Fruit fly (Drosophila melanogaster): Measurements from ENCODE around the gene CG34451.

The CG34451 gene

dm6 chr3L:15639978-15640377 is 51.9 kb downstream of the CG34451 start:
- TF ChIP-seq EcR (GFP tag; optimal IDR thresholded peaks at IDR 0.05): no peak
- no peak for TF ChIP-seq CG9948 (tag; optimal IDR thresholded peaks at IDR 0.05)

- TF ChIP-seq CG9948 (tag; optimal IDR thresholded peaks at IDR 0.05) (no peak), EcR (GFP tag; optimal IDR thresholded peaks at IDR 0.05) (no peak), CG14655 (GFP tag; optimal IDR thresholded peaks at IDR 0.05) (no peak), D1 (tag; optimal IDR thresholded peaks at IDR 0.05) (no peak), CG32121 (GFP tag; IDR thresholded peaks at IDR 0.05) (no peak), Ets98B (GFP tag; IDR thresholded peaks at IDR 0.05) (no peak), fd96Ca (GFP tag; IDR thresholded peaks at IDR 0.05) (no peak), CG8159 (tag; optimal IDR thresholded peaks at IDR 0.05) (no peak), Pif1B (GFP tag; optimal IDR thresholded peaks at IDR 0.05) (no peak), CG12605 (GFP tag; IDR thresholded peaks at IDR 0.05) (no peak), Snoo (tag; optimal IDR thresholded peaks at IDR 0.05) (no peak), CG13204 (GFP tag; optimal IDR thresholded peaks at IDR 0.05) (no peak), CG10348 (GFP tag; IDR thresholded peaks at IDR 0.05) (no peak), CG15710 (tag; optimal IDR thresholded peaks at IDR 0.05) (no peak)
Observed at dm6 chr3L:15638524-15638923, 53.3 kb downstream of the CG34451 start.

Measured in whole organism, pupa.